Worm (Caenorhabditis elegans) whole organism, late embryonic: ENCODE measurements around the gene cpg-9.

Experiments used
- ama-1 ChIP-seq: fragments of 150-350 bp; optimal IDR thresholded peaks from 2 replicates; lab custom pipeline; 2014
- dmd-4 ChIP-seq: sonication (generic microtip); optimal IDR thresholded peaks from 2 replicates; lab custom pipeline; 2016; ENCODE audit warnings: borderline replicate concordance, missing genetic modification characterization, missing compliant biosample characterization
- unc-55 ChIP-seq: sonication (generic microtip); optimal IDR thresholded peaks from 2 replicates; lab custom pipeline; 2017; ENCODE audit warnings: missing biosample characterization, missing genetic modification reagents, missing genetic modification characterization

- TF ChIP-seq dmd-4 (tag; lab: Kevin White, UChicago) (no peak), ama-1 (lab: Kevin White, UChicago) (no peak), unc-55 (no peak)
These were observed 25.9 kb downstream of the cpg-9 start for ce11 chrIV:3044158-3044557.
